Worm (Caenorhabditis elegans): ENCODE measurements around the gene srv-2.

DNA sequence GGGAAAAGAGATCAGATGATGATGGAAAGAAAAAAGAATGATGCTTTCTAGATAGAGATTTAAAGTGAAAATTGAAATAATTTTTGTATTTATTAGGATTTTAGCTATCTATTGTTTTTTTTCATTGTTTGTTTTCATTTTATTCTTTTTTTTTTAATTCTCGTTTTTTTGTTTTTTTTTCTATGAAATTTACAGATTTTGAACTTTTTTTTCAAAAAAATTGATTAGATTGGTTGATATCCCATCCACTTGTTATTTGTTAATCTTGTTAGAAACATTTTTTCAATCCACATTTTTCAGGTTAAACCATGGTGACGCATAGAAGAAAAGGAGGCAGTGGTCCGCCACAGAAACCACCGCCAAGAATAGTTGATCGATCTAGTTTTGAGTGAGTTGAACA, 18.0 kb downstream of the srv-2 start, which contains the start of gene algn-9:
- no peak for TF ChIP-seq nhr-23 (tag; optimal IDR thresholded peaks at IDR 0.05)
- no peak for TF ChIP-seq nhr-77 (tag; optimal IDR thresholded peaks at IDR 0.05)
- no peak for TF ChIP-seq nhr-67 (tag; optimal IDR thresholded peaks at IDR 0.05)
- no peak for TF ChIP-seq zag-1 (tag; optimal IDR thresholded peaks at IDR 0.05)

Data from whole organism, L3 larva.